3 fruit fly cellular contexts compared by ENCODE assay signal in the genomic region with DNA sequence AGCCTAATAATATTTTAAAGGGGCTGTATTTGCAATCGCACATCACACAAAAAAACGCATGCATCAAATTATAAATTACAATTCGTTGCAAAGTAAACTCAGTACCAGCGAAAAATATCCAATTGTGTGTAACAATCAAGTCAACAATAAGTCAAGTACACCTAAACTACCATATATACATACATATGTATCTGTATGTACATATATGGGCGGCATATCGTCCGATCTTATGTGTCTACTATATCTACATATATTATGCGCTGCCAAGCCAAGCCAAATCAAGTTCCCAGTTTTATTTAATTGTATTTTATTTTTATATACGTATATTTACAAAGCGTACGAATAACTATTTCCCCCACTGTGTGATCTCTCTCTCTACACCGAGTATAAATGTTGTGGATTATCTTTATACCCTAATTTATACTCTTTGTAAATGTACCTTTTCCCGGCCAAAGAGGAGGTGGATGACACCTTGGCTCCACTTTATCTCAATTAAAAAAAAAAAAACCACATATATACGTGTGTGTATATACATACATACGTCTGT.
TF ChIP-seq lines count a peak whose summit lies in the region.

No protein-coding gene starts in this region.

- TF ChIP-seq CTCF in whole organism, embryonic (GFP tag; optimal IDR thresholded peaks at IDR 0.05; lab: Kevin White, UChicago): no peak

TF ChIP-seq in whole organism, adult, 20 proteins besides CTCF, POLR2A, EP300 and RAD21:
- no peak for TF ChIP-seq Mnt (GFP tag; optimal IDR thresholded peaks at IDR 0.05; lab: Kevin White, UChicago)
- no peak for TF ChIP-seq toe (GFP tag; optimal IDR thresholded peaks at IDR 0.05; lab: Kevin White, UChicago)
- peak; percentile 36 for TF ChIP-seq tj (GFP tag; optimal IDR thresholded peaks at IDR 0.05; lab: Kevin White, UChicago)
- no peak for TF ChIP-seq kay (GFP tag; lab: Kevin White, UChicago; ENCODE audit: borderline replicate concordance)
- TF ChIP-seq pad (GFP tag; optimal IDR thresholded peaks at IDR 0.05; lab: Kevin White, UChicago): no peak
- no peak for TF ChIP-seq CG7045 (GFP tag; optimal IDR thresholded peaks at IDR 0.05; lab: Kevin White, UChicago)

TF ChIP-seq in whole organism, embryonic, 481 proteins besides CTCF, POLR2A, EP300 and RAD21:
- peak; percentile 61 for TF ChIP-seq D19A (tag; optimal IDR thresholded peaks at IDR 0.05; lab: Kevin White, UChicago)
- peak; percentile 38 for TF ChIP-seq sens (GFP tag; lab: Kevin White, UChicago)
- TF ChIP-seq sob (GFP tag; IDR thresholded peaks at IDR 0.05; lab: Robert Waterston, UW): 0 out of 2 replicates have a peak, but pooled peaks have one; percentile 7
- TF ChIP-seq Ptx1 (GFP tag; IDR thresholded peaks at IDR 0.05; lab: Robert Waterston, UW): 0 out of 2 replicates have a peak, but pooled peaks have one; percentile 37
- TF ChIP-seq Lpt (GFP tag; optimal IDR thresholded peaks at IDR 0.05; lab: Kevin White, UChicago): no peak
- no peak for TF ChIP-seq vvl (GFP tag; IDR thresholded peaks at IDR 0.05; lab: Robert Waterston, UW)
- peak; percentile 76 for TF ChIP-seq CG8388 (GFP tag; optimal IDR thresholded peaks at IDR 0.05; lab: Kevin White, UChicago)
- TF ChIP-seq CG17359 (tag; optimal IDR thresholded peaks at IDR 0.05; lab: Kevin White, UChicago): no peak
- TF ChIP-seq tap (tag; optimal IDR thresholded peaks at IDR 0.05; lab: Kevin White, UChicago): peak; percentile 12
- TF ChIP-seq ash1 (GFP tag; optimal IDR thresholded peaks at IDR 0.05; lab: Kevin White, UChicago): no peak
- TF ChIP-seq CG2120 (GFP tag; optimal IDR thresholded peaks at IDR 0.05; lab: Kevin White, UChicago): no peak
- peak; percentile 2 for TF ChIP-seq dmrt99B (tag; optimal IDR thresholded peaks at IDR 0.05; lab: Kevin White, UChicago)
- peak; percentile 30 for TF ChIP-seq CG13296 (GFP tag; optimal IDR thresholded peaks at IDR 0.05; lab: Kevin White, UChicago)
- peak; percentile 3 for TF ChIP-seq CG4424 (GFP tag; optimal IDR thresholded peaks at IDR 0.05; lab: Kevin White, UChicago)
- peak; percentile 22; the same call in 1 of the 3 replicates for TF ChIP-seq row (GFP tag; IDR thresholded peaks at IDR 0.05; lab: Robert Waterston, UW)

TF ChIP-seq in whole organism, prepupa, 60 proteins besides CTCF, POLR2A, EP300 and RAD21:
- TF ChIP-seq svp (GFP tag; lab: Kevin White, UChicago) (peak; percentile 54), CG15336 (GFP tag; IDR thresholded peaks at IDR 0.05; lab: Robert Waterston, UW) (no peak), Eip78C (GFP tag; lab: Kevin White, UChicago) (peak; percentile 57), CG10631 (GFP tag; optimal IDR thresholded peaks at IDR 0.05; lab: Kevin White, UChicago) (no peak)
